Worm (Caenorhabditis elegans) whole organism, late embryonic: ENCODE data around the gene Y57A10A.13.

Source experiments
- C38D4.7 ChIP-seq: fragments of 200-800 bp; sonication (Bioruptor generic); optimal IDR thresholded peaks from 2 replicates; lab custom pipeline; 2018; ENCODE audit warnings: mild to moderate bottlenecking, missing genetic modification characterization, moderate library complexity, missing compliant biosample characterization
- F13H6.1 ChIP-seq: sonication (generic microtip); optimal IDR thresholded peaks from 2 replicates; lab custom pipeline; 2016; ENCODE audit warnings: missing genetic modification characterization, missing compliant biosample characterization
- K02D7.2 ChIP-seq: sonication (generic microtip); optimal IDR thresholded peaks from 2 replicates; lab custom pipeline; 2017; ENCODE audit warnings: mild to moderate bottlenecking, missing genetic modification characterization, missing compliant biosample characterization
- K09A11.1 ChIP-seq: sonication (generic microtip); optimal IDR thresholded peaks from 2 replicates; lab custom pipeline; 2017; ENCODE audit warnings: antibody characterized with exemption, mild to moderate bottlenecking, missing genetic modification characterization, missing compliant biosample characterization; ENCODE audit not compliant: insufficient read depth
- Y22D7AL.16 ChIP-seq: sonication (generic microtip); optimal IDR thresholded peaks from 2 replicates; lab custom pipeline; 2016; ENCODE audit warnings: missing genetic modification characterization, missing compliant biosample characterization
- ahr-1 ChIP-seq: sonication (generic microtip); optimal IDR thresholded peaks from 2 replicates; lab custom pipeline; 2016; ENCODE audit warnings: missing genetic modification characterization, missing compliant biosample characterization
- ceh-19 ChIP-seq: fragments of 200-800 bp; sonication (Bioruptor generic); optimal IDR thresholded peaks from 2 replicates; lab custom pipeline; 2018; ENCODE audit warnings: mild to moderate bottlenecking, missing genetic modification characterization, missing compliant biosample characterization
- ceh-2 ChIP-seq: sonication (generic microtip); optimal IDR thresholded peaks from 2 replicates; lab custom pipeline; 2016; ENCODE audit warnings: missing genotype, missing genetic modification characterization, missing compliant biosample characterization
- ceh-22 ChIP-seq: sonication (generic microtip); optimal IDR thresholded peaks from 2 replicates; lab custom pipeline; 2017; ENCODE audit warnings: missing biosample characterization, missing genetic modification characterization
- ceh-24 ChIP-seq: sonication (generic microtip); optimal IDR thresholded peaks from 2 replicates; lab custom pipeline; 2016; ENCODE audit warnings: mild to moderate bottlenecking, missing genetic modification characterization, missing compliant biosample characterization
- ceh-30 ChIP-seq: fragments of 150-350 bp; optimal IDR thresholded peaks from 2 replicates; lab custom pipeline; 2014; ENCODE audit warnings: missing biosample characterization, missing genetic modification characterization
- ceh-45 ChIP-seq: fragments of 200-800 bp; sonication (Bioruptor generic); IDR thresholded peaks from 2 replicates; pipeline ENCODE4 v1.3.6; 2022; ENCODE audit warnings: missing genetic modification reagents, missing genetic modification characterization, missing compliant biosample characterization
- ceh-48 ChIP-seq: sonication (generic microtip); optimal IDR thresholded peaks from 2 replicates; lab custom pipeline; 2016; ENCODE audit warnings: missing genetic modification characterization, inconsistent platforms, missing compliant biosample characterization
- ceh-6 ChIP-seq: fragments of 200-800 bp; sonication (Bioruptor generic); optimal IDR thresholded peaks from 2 replicates; lab custom pipeline; 2018; ENCODE audit warnings: mild to moderate bottlenecking, missing genetic modification characterization, missing compliant biosample characterization
- ceh-9 ChIP-seq: sonication (generic microtip); optimal IDR thresholded peaks from 2 replicates; lab custom pipeline; 2016; ENCODE audit warnings: mild to moderate bottlenecking, missing genetic modification characterization, inconsistent platforms, missing compliant biosample characterization
- che-1 ChIP-seq: sonication (generic microtip); optimal IDR thresholded peaks from 2 replicates; lab custom pipeline; 2016; ENCODE audit warnings: mild to moderate bottlenecking, missing genetic modification characterization, missing compliant biosample characterization
- dmd-4 ChIP-seq: sonication (generic microtip); optimal IDR thresholded peaks from 2 replicates; lab custom pipeline; 2016; ENCODE audit warnings: borderline replicate concordance, missing genetic modification characterization, missing compliant biosample characterization
- ets-4 ChIP-seq: sonication (generic microtip); optimal IDR thresholded peaks from 2 replicates; lab custom pipeline; 2016; ENCODE audit warnings: missing genetic modification characterization, missing compliant biosample characterization
- fax-1 ChIP-seq: sonication (generic microtip); optimal IDR thresholded peaks from 2 replicates; lab custom pipeline; 2016; ENCODE audit warnings: missing genotype, missing genetic modification characterization, missing compliant biosample characterization
- fkh-10 ChIP-seq: fragments of 150-350 bp; optimal IDR thresholded peaks from 2 replicates; lab custom pipeline; 2014; ENCODE audit warnings: missing biosample characterization, missing genetic modification reagents, missing genetic modification characterization
- fkh-6 ChIP-seq: sonication (generic microtip); optimal IDR thresholded peaks from 2 replicates; lab custom pipeline; 2016; ENCODE audit warnings: missing genetic modification characterization, missing compliant biosample characterization
- hlh-15 ChIP-seq: sonication (generic microtip); optimal IDR thresholded peaks from 2 replicates; lab custom pipeline; 2016; ENCODE audit warnings: missing genetic modification characterization, missing compliant biosample characterization
- hlh-30 ChIP-seq: sonication (generic microtip); optimal IDR thresholded peaks from 2 replicates; lab custom pipeline; 2017; ENCODE audit warnings: antibody characterized with exemption, missing genetic modification characterization, missing compliant biosample characterization; ENCODE audit not compliant: insufficient read depth
- hlh-6 ChIP-seq: sonication (generic microtip); optimal IDR thresholded peaks from 2 replicates; lab custom pipeline; 2016; ENCODE audit warnings: missing genotype, missing genetic modification characterization, missing compliant biosample characterization
- hlh-8 ChIP-seq: sonication (generic microtip); optimal IDR thresholded peaks from 2 replicates; lab custom pipeline; 2016; ENCODE audit warnings: missing genotype, missing genetic modification characterization, missing compliant biosample characterization
- lin-11 ChIP-seq: fragments of 200-800 bp; sonication (Bioruptor generic); optimal IDR thresholded peaks from 2 replicates; lab custom pipeline; 2018; ENCODE audit warnings: mild to moderate bottlenecking, missing genetic modification characterization, missing compliant biosample characterization
- madf-2 ChIP-seq: sonication (generic microtip); optimal IDR thresholded peaks from 2 replicates; lab custom pipeline; 2017; ENCODE audit warnings: missing genetic modification characterization, missing compliant biosample characterization
- nfya-1 ChIP-seq: sonication (generic microtip); optimal IDR thresholded peaks from 2 replicates; lab custom pipeline; 2017; ENCODE audit warnings: missing genetic modification characterization, mild to moderate bottlenecking, missing compliant biosample characterization, antibody characterized with exemption, moderate library complexity
- nhr-11 ChIP-seq: fragments of 150-350 bp; optimal IDR thresholded peaks from 2 replicates; lab custom pipeline; 2014; ENCODE audit warnings: missing biosample characterization, missing genetic modification characterization
- odd-2 ChIP-seq: sonication (generic microtip); optimal IDR thresholded peaks from 2 replicates; lab custom pipeline; 2017; ENCODE audit warnings: antibody characterized with exemption, mild to moderate bottlenecking, missing genetic modification characterization, missing compliant biosample characterization
- pag-3 ChIP-seq: sonication (generic microtip); optimal IDR thresholded peaks from 2 replicates; lab custom pipeline; 2016; ENCODE audit warnings: missing compliant biosample characterization, missing genetic modification characterization, borderline replicate concordance
- pat-9 ChIP-seq: fragments of 200-800 bp; sonication (Bioruptor generic); optimal IDR thresholded peaks from 2 replicates; lab custom pipeline; 2018; ENCODE audit warnings: mild to moderate bottlenecking, missing genetic modification characterization, moderate library complexity, missing compliant biosample characterization
- pax-1 ChIP-seq: fragments of 150-350 bp; optimal IDR thresholded peaks from 2 replicates; lab custom pipeline; 2014; ENCODE audit warnings: missing biosample characterization, missing genetic modification characterization
- pha-4 ChIP-seq: fragments of 150-350 bp; optimal IDR thresholded peaks from 2 replicates; lab custom pipeline; 2018; ENCODE audit warnings: missing biosample characterization, missing genetic modification reagents, missing genetic modification characterization
- ref-2 ChIP-seq: sonication (generic microtip); optimal IDR thresholded peaks from 2 replicates; lab custom pipeline; 2016; ENCODE audit warnings: missing genetic modification characterization, missing compliant biosample characterization
- rnt-1 ChIP-seq: sonication (generic microtip); optimal IDR thresholded peaks from 2 replicates; lab custom pipeline; 2016; ENCODE audit warnings: missing genetic modification characterization, missing compliant biosample characterization
- sdc-2 ChIP-seq: sonication (generic microtip); optimal IDR thresholded peaks from 2 replicates; lab custom pipeline; 2016; ENCODE audit warnings: missing genotype, missing genetic modification characterization, missing compliant biosample characterization
- sox-4 ChIP-seq: sonication (generic microtip); optimal IDR thresholded peaks from 2 replicates; lab custom pipeline; 2017; ENCODE audit warnings: mild to moderate bottlenecking, missing genetic modification characterization, inconsistent platforms, missing compliant biosample characterization
- syd-9 ChIP-seq: sonication (generic microtip); optimal IDR thresholded peaks from 2 replicates; lab custom pipeline; 2016; ENCODE audit warnings: mild to moderate bottlenecking, missing genetic modification characterization, moderate library complexity, missing compliant biosample characterization
- tbx-2 ChIP-seq: sonication (generic microtip); optimal IDR thresholded peaks from 2 replicates; lab custom pipeline; 2016; ENCODE audit warnings: missing genetic modification characterization, missing compliant biosample characterization
- tbx-7 ChIP-seq: sonication (generic microtip); optimal IDR thresholded peaks from 2 replicates; lab custom pipeline; 2016; ENCODE audit warnings: missing genotype, missing genetic modification characterization, missing compliant biosample characterization
- unc-42 ChIP-seq: sonication (generic microtip); optimal IDR thresholded peaks from 2 replicates; lab custom pipeline; 2016; ENCODE audit warnings: missing genotype, missing genetic modification characterization, missing compliant biosample characterization
- unc-86 ChIP-seq: sonication (generic microtip); optimal IDR thresholded peaks from 2 replicates; lab custom pipeline; 2016; ENCODE audit warnings: missing genetic modification characterization, missing compliant biosample characterization
- ztf-16 ChIP-seq: sonication (generic microtip); optimal IDR thresholded peaks from 2 replicates; lab custom pipeline; 2017; ENCODE audit warnings: missing genetic modification characterization, missing compliant biosample characterization

Y57A10A.13 gene

DNA sequence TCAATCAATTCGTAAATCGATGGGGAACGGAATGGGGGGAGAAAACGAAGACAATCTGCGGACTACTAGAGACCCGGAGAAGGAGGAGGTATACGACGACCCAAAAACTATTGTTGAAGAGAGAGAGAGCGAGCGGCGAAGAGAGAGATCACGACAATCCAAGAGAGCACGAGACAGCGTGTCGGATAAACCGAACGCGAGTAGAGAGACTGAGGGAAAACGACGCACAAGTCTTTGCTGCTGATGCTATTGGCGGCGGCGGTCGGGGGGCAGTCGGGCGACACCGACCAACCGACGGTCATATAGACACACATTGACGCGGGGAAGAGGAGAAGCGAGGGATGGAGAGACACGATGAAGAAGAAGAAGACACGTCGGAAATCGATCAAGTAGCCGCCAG lies 37.8 kb upstream of the Y57A10A.13 start (continued):
- TF ChIP-seq syd-9 (tag; lab: Kevin White, UChicago), result peak; percentile 68
- peak; percentile 29 for TF ChIP-seq ceh-19 (GFP tag; lab: Kevin White, UChicago)
- peak; percentile 65 for TF ChIP-seq ceh-48 (tag; lab: Kevin White, UChicago)
- TF ChIP-seq pat-9 (tag; lab: Kevin White, UChicago), result no peak
- no peak for TF ChIP-seq pha-4 (tag; lab: Kevin White, UChicago)
- no peak for TF ChIP-seq unc-86 (tag; lab: Kevin White, UChicago)
- peak; percentile 15 for TF ChIP-seq hlh-8 (tag; lab: Kevin White, UChicago)
- no peak for TF ChIP-seq che-1 (tag; lab: Kevin White, UChicago)
- TF ChIP-seq odd-2 (tag; lab: Kevin White, UChicago), result no peak
- no peak for TF ChIP-seq ceh-9 (tag; lab: Kevin White, UChicago)
- TF ChIP-seq ref-2 (tag; lab: Kevin White, UChicago), result peak; percentile 88
- peak; percentile 22 for TF ChIP-seq dmd-4 (tag; lab: Kevin White, UChicago)
- TF ChIP-seq hlh-6, result peak; percentile 35
- no peak for TF ChIP-seq lin-11 (tag; lab: Kevin White, UChicago)
- peak; percentile 10 for TF ChIP-seq ceh-6 (GFP tag; lab: Kevin White, UChicago)
- peak; percentile 78 for TF ChIP-seq hlh-30 (tag; lab: Kevin White, UChicago)
- no peak for TF ChIP-seq fkh-6 (tag; lab: Kevin White, UChicago)
- no peak for TF ChIP-seq ceh-24 (tag; lab: Kevin White, UChicago)
- TF ChIP-seq K09A11.1, result peak; percentile 74
- TF ChIP-seq pax-1, result no peak
- TF ChIP-seq Y22D7AL.16 (tag; lab: Kevin White, UChicago), result no peak
- TF ChIP-seq nfya-1 (tag; lab: Kevin White, UChicago), result peak; percentile 96
- TF ChIP-seq fax-1 (tag; lab: Kevin White, UChicago), result no peak
- TF ChIP-seq ceh-30 (tag; lab: Kevin White, UChicago), result no peak
- no peak for TF ChIP-seq K02D7.2 (tag; lab: Kevin White, UChicago)
- TF ChIP-seq sox-4 (tag; lab: Kevin White, UChicago), result no peak
- no peak for TF ChIP-seq ceh-22 (tag; lab: Kevin White, UChicago)
- TF ChIP-seq nhr-11 (tag; lab: Kevin White, UChicago), result no peak
- TF ChIP-seq pag-3, result no peak
- TF ChIP-seq hlh-15 (tag; lab: Kevin White, UChicago), result no peak
- TF ChIP-seq ets-4 (tag; lab: Kevin White, UChicago), result peak; percentile 18
- TF ChIP-seq ztf-16, result no peak
- TF ChIP-seq ceh-45 (GFP tag; lab: Robert Waterston, UW), result 0 out of 2 replicates have a peak, but pooled peaks have one; percentile 9
- TF ChIP-seq F13H6.1 (tag; lab: Kevin White, UChicago), result peak; percentile 66
- peak; percentile 3 for TF ChIP-seq tbx-7 (tag; lab: Kevin White, UChicago)
- peak; percentile 83 for TF ChIP-seq rnt-1 (tag; lab: Kevin White, UChicago)
- peak; percentile 54 for TF ChIP-seq ceh-2
- TF ChIP-seq madf-2, result peak; percentile 41
- TF ChIP-seq ahr-1 (tag; lab: Kevin White, UChicago), result no peak
- TF ChIP-seq sdc-2 (tag; lab: Kevin White, UChicago), result peak; percentile 77
- TF ChIP-seq tbx-2, result peak; percentile 80
- TF ChIP-seq unc-42 (tag; lab: Kevin White, UChicago), result peak; percentile 51

DNA sequence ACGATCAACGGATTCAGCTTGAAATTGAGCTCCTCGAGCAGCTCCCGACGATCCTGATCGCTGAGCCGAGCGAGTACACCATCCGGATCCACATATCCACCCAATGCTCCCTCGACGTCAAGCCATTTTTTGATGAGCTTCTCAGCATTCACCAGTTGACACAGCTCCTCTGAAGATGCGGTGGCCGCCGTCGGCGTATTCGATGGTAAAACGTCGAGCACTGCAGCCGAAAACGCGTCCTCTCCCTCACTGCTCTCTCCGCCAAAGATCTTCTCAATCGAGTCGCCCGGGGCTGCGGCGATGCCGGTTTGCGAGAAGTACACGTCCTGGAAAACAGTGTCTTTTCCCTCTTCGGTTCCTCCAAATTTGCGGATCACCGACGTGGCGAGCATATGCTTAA lies 29.9 kb upstream of the Y57A10A.13 start:
- TF ChIP-seq fkh-10 (GFP tag; lab: Kevin White, UChicago) (no peak), ahr-1 (tag; lab: Kevin White, UChicago) (no peak), C38D4.7 (GFP tag; lab: Kevin White, UChicago) (no peak), K02D7.2 (tag; lab: Kevin White, UChicago) (no peak), unc-42 (tag; lab: Kevin White, UChicago) (no peak)
